Fruit fly (Drosophila melanogaster) whole organism, wandering third instar larva: ENCODE results near the gene CG11638.

Source experiments
- CG9705 ChIP-seq: fragments of 200-800 bp; sonication (Bioruptor generic); optimal IDR thresholded peaks from 2 replicates; lab custom pipeline; 2018; ENCODE audit warnings: missing biosample characterization, mild to moderate bottlenecking, missing genetic modification characterization
- Dfd ChIP-seq: fragments of >200 bp; optimal IDR thresholded peaks from 2 replicates; lab custom pipeline; 2017; ENCODE audit warnings: missing biosample characterization, missing genetic modification characterization
- GATAd ChIP-seq: sonication (Bioruptor generic); optimal IDR thresholded peaks from 2 replicates; lab custom pipeline; 2016; ENCODE audit warnings: missing biosample characterization, missing genetic modification characterization
- Hnf4 ChIP-seq: fragments of 200-800 bp; sonication (Bioruptor generic); optimal IDR thresholded peaks from 2 replicates; lab custom pipeline; 2016; ENCODE audit warnings: missing biosample characterization, mild to moderate bottlenecking, missing genetic modification characterization
- Hr83 ChIP-seq: fragments of 200-300 bp; sonication (Bioruptor generic); optimal IDR thresholded peaks from 2 replicates; lab custom pipeline; 2016; ENCODE audit warnings: missing biosample characterization, mild to moderate bottlenecking, missing genetic modification characterization, moderate library complexity; ENCODE audit not compliant: poor library complexity, severe bottlenecking
- Jra ChIP-seq: sonication (Bioruptor generic); optimal IDR thresholded peaks from 2 replicates; lab custom pipeline; 2016; ENCODE audit warnings: missing biosample characterization, missing genetic modification characterization
- N ChIP-seq: fragments of >200 bp; optimal IDR thresholded peaks from 2 replicates; lab custom pipeline; 2018; ENCODE audit warnings: missing biosample characterization, missing external identifiers, missing genetic modification characterization
- OdsH ChIP-seq: fragments of 200-800 bp; sonication (Bioruptor generic); optimal IDR thresholded peaks from 2 replicates; lab custom pipeline; 2016; ENCODE audit warnings: missing biosample characterization, mild to moderate bottlenecking, missing genetic modification characterization
- Rel ChIP-seq, 2 experiments: fragments of 200-800 bp; sonication (Bioruptor generic) in 1 of 2; optimal IDR thresholded peaks; 2 replicates in 1 of 2; 3 replicates in 1 of 2; lab custom pipeline; 2016 to 2019; ENCODE audit warnings: mild to moderate bottlenecking in 2 of 2, missing biosample characterization in 2 of 2, missing genetic modification characterization in 2 of 2, moderate library complexity in 1 of 2
- brk ChIP-seq: fragments of 200-800 bp; sonication (Bioruptor generic); optimal IDR thresholded peaks from 2 replicates; lab custom pipeline; 2016; ENCODE audit warnings: missing biosample characterization, mild to moderate bottlenecking, missing genetic modification characterization
- dl ChIP-seq, 2 experiments: fragments of 175-275, 200-275 bp in 1 of 2; fragments of 200-275 bp in 1 of 2; sonication (Bioruptor generic); optimal IDR thresholded peaks; lab custom pipeline; 2018; ENCODE audit warnings: mild to moderate bottlenecking in 2 of 2, missing biosample characterization in 2 of 2, missing genetic modification characterization in 2 of 2, moderate library complexity in 2 of 2; ENCODE audit not compliant: partially characterized antibody in 2 of 2, insufficient read depth in 1 of 2
- dmrt93B ChIP-seq: fragments of 200-800 bp; sonication (Bioruptor generic); optimal IDR thresholded peaks from 2 replicates; lab custom pipeline; 2018; ENCODE audit warnings: missing biosample characterization, mild to moderate bottlenecking, missing genetic modification characterization
- dsf ChIP-seq: sonication (Bioruptor generic); optimal IDR thresholded peaks from 2 replicates; lab custom pipeline; 2016; ENCODE audit warnings: missing biosample characterization, missing genetic modification characterization, borderline replicate concordance
- ey ChIP-seq: fragments of 200-800 bp; sonication (Bioruptor generic); optimal IDR thresholded peaks from 2 replicates; lab custom pipeline; 2016; ENCODE audit warnings: missing biosample characterization, missing genetic modification characterization
- foxo ChIP-seq, 2 experiments: fragments of 200-800 bp; sonication (Bioruptor generic); optimal IDR thresholded peaks; 2 replicates in 1 of 2; 3 replicates in 1 of 2; lab custom pipeline; 2016 to 2017; ENCODE audit warnings: missing biosample characterization in 2 of 2, missing genetic modification characterization in 2 of 2
- h ChIP-seq: fragments of 200-800 bp; sonication (Bioruptor generic); optimal IDR thresholded peaks from 3 replicates; lab custom pipeline; 2016; ENCODE audit warnings: missing biosample characterization, mild to moderate bottlenecking, missing genetic modification characterization
- jim ChIP-seq: fragments of 175-275, 200-325 bp; sonication (Bioruptor generic); optimal IDR thresholded peaks from 2 replicates; lab custom pipeline; 2016; ENCODE audit warnings: missing biosample characterization, mild to moderate bottlenecking, missing genetic modification characterization
- pan ChIP-seq: fragments of >200 bp; optimal IDR thresholded peaks from 2 replicates; lab custom pipeline; 2017
- psq ChIP-seq: fragments of 200-800 bp; sonication (Bioruptor generic); optimal IDR thresholded peaks from 3 replicates; lab custom pipeline; 2017; ENCODE audit warnings: missing biosample characterization, mild to moderate bottlenecking, missing genetic modification characterization, moderate library complexity
- rgr ChIP-seq: fragments of 200-800 bp; sonication (Bioruptor generic); optimal IDR thresholded peaks from 3 replicates; lab custom pipeline; 2016; ENCODE audit warnings: missing biosample characterization, mild to moderate bottlenecking, missing genetic modification characterization
- sage ChIP-seq: fragments of 200-800 bp; sonication (Bioruptor generic); optimal IDR thresholded peaks from 2 replicates; lab custom pipeline; 2016; ENCODE audit warnings: missing biosample characterization, mild to moderate bottlenecking, missing genetic modification characterization
- sv ChIP-seq: fragments of 200-800 bp; sonication (Bioruptor generic); optimal IDR thresholded peaks from 3 replicates; lab custom pipeline; 2016; ENCODE audit warnings: missing biosample characterization, missing genetic modification characterization
- tai ChIP-seq: sonication (Bioruptor generic); optimal IDR thresholded peaks from 2 replicates; lab custom pipeline; 2016; ENCODE audit warnings: missing biosample characterization, missing genetic modification characterization
- usp ChIP-seq: fragments of >200 bp; optimal IDR thresholded peaks from 2 replicates; lab custom pipeline; 2017; ENCODE audit warnings: missing biosample characterization, missing genetic modification characterization

The CG11638 gene

DNA sequence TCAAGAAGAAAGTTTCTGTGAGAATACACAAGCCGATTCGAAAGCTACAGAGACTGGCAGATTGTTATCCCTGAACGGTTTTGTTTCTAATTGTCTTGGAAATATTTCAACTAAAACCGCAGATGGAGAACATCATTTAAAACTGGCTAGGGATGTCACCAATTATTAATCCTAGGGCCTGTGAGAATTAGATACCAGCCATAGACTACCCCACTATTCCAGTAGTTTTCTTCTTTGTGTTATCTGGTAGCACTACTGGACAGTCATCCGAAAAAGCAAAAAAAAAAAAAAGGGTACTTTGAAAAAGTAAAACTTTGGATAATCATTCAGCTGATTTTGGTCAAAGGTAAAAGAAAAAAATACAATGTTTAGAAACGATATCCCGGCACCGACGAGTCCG is 36.3 kb downstream of the CG11638 start, which contains the start of gene CG18823:
CG18823 (plus strand) TSS at position 301 of the 400 bp plus-strand sequence.
- TF ChIP-seq CG9705 (GFP tag; lab: Kevin White, UChicago) (no peak), h (no peak), usp (GFP tag; lab: Kevin White, UChicago) (no peak), Hr83 (GFP tag; lab: Kevin White, UChicago) (no peak), ey (GFP tag; lab: Kevin White, UChicago) (no peak)

DNA sequence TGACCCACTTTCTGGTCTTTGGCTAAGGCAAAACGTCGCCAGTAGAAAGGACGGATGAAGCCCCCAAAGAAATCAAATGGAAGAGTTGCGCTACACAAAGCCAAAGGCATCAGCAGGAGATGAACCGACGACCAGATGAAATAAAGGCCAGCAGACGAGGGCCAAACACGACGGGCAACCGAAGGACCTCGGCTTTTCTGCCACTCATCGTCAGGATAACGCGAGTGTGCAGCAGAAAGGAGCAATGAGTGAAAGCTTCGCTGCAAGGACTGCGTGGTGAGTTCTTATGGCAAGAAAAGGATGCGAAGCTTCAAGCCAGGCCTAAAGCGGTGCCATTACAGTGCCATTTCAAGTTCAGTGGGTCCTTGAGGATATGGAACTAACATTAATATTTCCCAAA is 40.6 kb downstream of the CG11638 start:
- TF ChIP-seq rgr (GFP tag; lab: Kevin White, UChicago) = no peak
- no peak for TF ChIP-seq usp (GFP tag; lab: Kevin White, UChicago)
- no peak for TF ChIP-seq dsf
- TF ChIP-seq sv (GFP tag; lab: Kevin White, UChicago) = no peak
- no peak for TF ChIP-seq foxo (GFP tag; optimal IDR thresholded peaks at IDR 0.05; lab: Kevin White, UChicago)
- no peak for TF ChIP-seq GATAd (GFP tag; lab: Kevin White, UChicago)
- TF ChIP-seq dl (GFP tag; optimal IDR thresholded peaks at IDR 0.05; lab: Kevin White, UChicago; ENCODE audit: insufficient read depth in 1 of 2, partially characterized antibody in 2 of 2) = no peak
- no peak for TF ChIP-seq Hnf4 (GFP tag; lab: Kevin White, UChicago)
- no peak for TF ChIP-seq dmrt93B
- no peak for TF ChIP-seq jim (GFP tag; lab: Kevin White, UChicago)
- no peak for TF ChIP-seq Rel (GFP tag; optimal IDR thresholded peaks at IDR 0.05; lab: Kevin White, UChicago)
- TF ChIP-seq Rel (tag; optimal IDR thresholded peaks at IDR 0.05; lab: Kevin White, UChicago) = no peak
- TF ChIP-seq brk (GFP tag; lab: Kevin White, UChicago) = no peak
- TF ChIP-seq CG9705 (GFP tag; lab: Kevin White, UChicago) = no peak
- no peak for TF ChIP-seq h
- no peak for TF ChIP-seq psq
- TF ChIP-seq, all 38 proteins: peak for 0

DNA sequence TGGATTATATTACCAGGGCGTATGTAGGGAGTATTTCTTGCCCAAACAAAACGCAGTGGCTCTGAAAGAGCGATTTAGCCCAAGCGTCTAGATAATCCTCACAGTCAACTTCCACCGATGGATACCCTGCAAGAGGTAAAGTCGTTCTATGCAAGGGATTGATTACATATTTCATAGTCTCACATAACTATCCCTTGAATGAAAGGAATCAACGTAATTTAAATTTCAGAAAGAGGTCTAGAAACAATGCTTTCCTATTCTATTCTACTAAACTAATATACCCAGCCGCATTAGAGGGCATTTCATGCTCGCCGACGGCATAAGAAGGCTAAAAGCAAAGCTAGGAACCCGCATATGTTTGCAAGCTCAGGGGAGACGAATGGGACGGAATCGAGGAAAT is 59.7 kb downstream of the CG11638 start:
- TF ChIP-seq brk (GFP tag; lab: Kevin White, UChicago) = no peak
- TF ChIP-seq sv (GFP tag; lab: Kevin White, UChicago) = no peak
- no peak for TF ChIP-seq sage
- TF ChIP-seq Dfd = no peak
- no peak for TF ChIP-seq ey (GFP tag; lab: Kevin White, UChicago)
- TF ChIP-seq OdsH = no peak
- TF ChIP-seq pan (lab: Kevin White, UChicago) = no peak

DNA sequence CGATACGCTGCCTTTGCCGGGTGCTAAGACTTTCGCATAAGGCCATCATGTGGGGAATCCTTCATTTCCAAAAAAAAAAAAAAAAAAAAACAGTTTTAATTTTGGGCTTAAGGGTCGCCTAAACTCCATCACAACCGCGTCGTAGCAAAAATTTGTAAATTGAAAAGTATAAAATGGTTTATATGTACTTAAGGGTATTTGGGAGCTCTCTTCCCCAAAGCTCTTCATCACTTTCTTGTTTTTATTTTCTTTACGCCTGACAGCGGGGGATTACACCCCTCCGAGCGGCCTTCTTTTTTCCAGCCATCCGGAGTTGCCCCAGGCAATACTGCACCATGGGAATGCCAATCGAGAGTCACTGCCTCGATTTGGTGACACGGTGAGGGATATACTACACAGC is 62.5 kb downstream of the CG11638 start:
- TF ChIP-seq tai (GFP tag; lab: Kevin White, UChicago) (no peak), Jra (GFP tag; lab: Kevin White, UChicago) (no peak), jim (GFP tag; lab: Kevin White, UChicago) (no peak), N (no peak), h (peak; percentile 12), Rel (GFP tag; optimal IDR thresholded peaks at IDR 0.05; lab: Kevin White, UChicago) (no peak), Rel (tag; optimal IDR thresholded peaks at IDR 0.05; lab: Kevin White, UChicago) (no peak), CG9705 (GFP tag; lab: Kevin White, UChicago) (no peak), brk (GFP tag; lab: Kevin White, UChicago) (no peak)
